Comparison of ENCODE assay signal across 5 fruit fly cellular contexts in genomic region chrX:17297924-17298591, dm6.
TF ChIP-seq lines count a peak whose summit lies in the region.

No protein-coding gene starts in this region.

- no peak for TF ChIP-seq CTCF in whole organism, embryonic (GFP tag; optimal IDR thresholded peaks at IDR 0.05; lab: Kevin White, UChicago)

TF ChIP-seq in whole organism, adult, 20 proteins besides CTCF, POLR2A, EP300 and RAD21:
- TF ChIP-seq CG1620 (GFP tag; optimal IDR thresholded peaks at IDR 0.05; lab: Kevin White, UChicago) = no peak
- no peak for TF ChIP-seq Crg-1 (GFP tag; optimal IDR thresholded peaks at IDR 0.05; lab: Kevin White, UChicago)
- no peak for TF ChIP-seq tj (GFP tag; optimal IDR thresholded peaks at IDR 0.05; lab: Kevin White, UChicago)
- TF ChIP-seq cnc (optimal IDR thresholded peaks at IDR 0.05; lab: Kevin White, UChicago) = no peak
- TF ChIP-seq toe (GFP tag; optimal IDR thresholded peaks at IDR 0.05; lab: Kevin White, UChicago) = no peak
- TF ChIP-seq CG7045 (GFP tag; optimal IDR thresholded peaks at IDR 0.05; lab: Kevin White, UChicago) = no peak
- no peak for TF ChIP-seq pad (GFP tag; optimal IDR thresholded peaks at IDR 0.05; lab: Kevin White, UChicago)
- no peak for TF ChIP-seq Hr96 (GFP tag; optimal IDR thresholded peaks at IDR 0.05; lab: Kevin White, UChicago)
- TF ChIP-seq CG14711 (tag; optimal IDR thresholded peaks at IDR 0.05; lab: Kevin White, UChicago) = peak; percentile 49

TF ChIP-seq in whole organism, embryonic, 481 proteins besides CTCF, POLR2A, EP300 and RAD21 (continues in another document):
- TF ChIP-seq az2 (GFP tag; optimal IDR thresholded peaks at IDR 0.05; lab: Kevin White, UChicago) = peak; percentile 14
- peak; percentile 37; the same call in 1 of the 2 replicates for TF ChIP-seq ara (GFP tag; IDR thresholded peaks at IDR 0.05; lab: Robert Waterston, UW)
- peak; percentile 9 for TF ChIP-seq CG2712 (tag; optimal IDR thresholded peaks at IDR 0.05; lab: Kevin White, UChicago)
- TF ChIP-seq NC2α (GFP tag; optimal IDR thresholded peaks at IDR 0.05; lab: Kevin White, UChicago) = peak; percentile 1
- TF ChIP-seq Sox102F (GFP tag; optimal IDR thresholded peaks at IDR 0.05; lab: Kevin White, UChicago) = peak; percentile 69
- peak; percentile 70 for TF ChIP-seq CG11696 (GFP tag; IDR thresholded peaks at IDR 0.05; lab: Robert Waterston, UW)
- no peak for TF ChIP-seq pzg (GFP tag; optimal IDR thresholded peaks at IDR 0.05; lab: Kevin White, UChicago)
- TF ChIP-seq CG7963 (GFP tag; IDR thresholded peaks at IDR 0.05; lab: Robert Waterston, UW; ENCODE audit: partially characterized antibody) = no peak
- peak; percentile 19 for TF ChIP-seq fd96Cb (tag; optimal IDR thresholded peaks at IDR 0.05; lab: Kevin White, UChicago)
- TF ChIP-seq CG12219 (GFP tag; optimal IDR thresholded peaks at IDR 0.05; lab: Kevin White, UChicago) = peak; percentile 10
- no peak for TF ChIP-seq Sox100B (GFP tag; optimal IDR thresholded peaks at IDR 0.05; lab: Kevin White, UChicago)
- TF ChIP-seq Dll (GFP tag; IDR thresholded peaks at IDR 0.05; lab: Robert Waterston, UW; ENCODE audit: partially characterized antibody) = 0 out of 4 replicates have a peak, but pooled peaks have one; percentile 18
- TF ChIP-seq CG2116 (GFP tag; optimal IDR thresholded peaks at IDR 0.05; lab: Kevin White, UChicago) = no peak
- TF ChIP-seq run (tag; optimal IDR thresholded peaks at IDR 0.05; lab: Kevin White, UChicago) = no peak
- peak; percentile 99 for TF ChIP-seq stwl (tag; optimal IDR thresholded peaks at IDR 0.05; lab: Kevin White, UChicago)
- TF ChIP-seq gfzf (GFP tag; optimal IDR thresholded peaks at IDR 0.05; lab: Kevin White, UChicago) = no peak
- peak; percentile 53; the same call in 1 of the 2 replicates for TF ChIP-seq CG17328 (GFP tag; IDR thresholded peaks at IDR 0.05; lab: Robert Waterston, UW)
- peak; percentile 70 for TF ChIP-seq gcm (GFP tag; optimal IDR thresholded peaks at IDR 0.05; lab: Kevin White, UChicago)
- TF ChIP-seq Pdp1 (GFP tag; optimal IDR thresholded peaks at IDR 0.05; lab: Kevin White, UChicago) = peak in 1 of 2 experiments; percentile 30
- TF ChIP-seq ssp (GFP tag; IDR thresholded peaks at IDR 0.05; lab: Robert Waterston, UW) = no peak

TF ChIP-seq in whole organism, prepupa, 60 proteins besides CTCF, POLR2A, EP300 and RAD21 (continues in another document):
- TF ChIP-seq Hr39 (GFP tag; optimal IDR thresholded peaks at IDR 0.05; lab: Kevin White, UChicago) (peak; percentile 50), CG34406 (GFP tag; optimal IDR thresholded peaks at IDR 0.05; lab: Kevin White, UChicago) (no peak), CG1621 (tag; optimal IDR thresholded peaks at IDR 0.05; lab: Kevin White, UChicago) (peak; percentile 35), CG8632 (GFP tag; optimal IDR thresholded peaks at IDR 0.05; lab: Kevin White, UChicago) (peak; percentile 40), achi (GFP tag; optimal IDR thresholded peaks at IDR 0.05; lab: Kevin White, UChicago) (peak; percentile 44), Sox102F (GFP tag; optimal IDR thresholded peaks at IDR 0.05; lab: Kevin White, UChicago) (peak; percentile 43), CG3919 (GFP tag; optimal IDR thresholded peaks at IDR 0.05; lab: Kevin White, UChicago) (peak; percentile 36), net (GFP tag; optimal IDR thresholded peaks at IDR 0.05; lab: Kevin White, UChicago) (peak; percentile 25), CG31627 (GFP tag; optimal IDR thresholded peaks at IDR 0.05; lab: Kevin White, UChicago) (peak; percentile 45), pdm3 (GFP tag; optimal IDR thresholded peaks at IDR 0.05; lab: Kevin White, UChicago) (peak; percentile 67), Sox14 (GFP tag; optimal IDR thresholded peaks at IDR 0.05; lab: Kevin White, UChicago) (peak; percentile 50), Ets96B (tag; optimal IDR thresholded peaks at IDR 0.05; lab: Kevin White, UChicago) (peak; percentile 29), Lpt (GFP tag; optimal IDR thresholded peaks at IDR 0.05; lab: Kevin White, UChicago) (peak; percentile 58), CG10631 (GFP tag; optimal IDR thresholded peaks at IDR 0.05; lab: Kevin White, UChicago) (no peak), fd85E (GFP tag; optimal IDR thresholded peaks at IDR 0.05; lab: Kevin White, UChicago) (no peak), CG15336 (GFP tag; IDR thresholded peaks at IDR 0.05; lab: Robert Waterston, UW) (peak; percentile 79), svp (GFP tag; lab: Kevin White, UChicago) (peak; percentile 43), Sox15 (GFP tag; optimal IDR thresholded peaks at IDR 0.05; lab: Kevin White, UChicago) (peak; percentile 20), topi (GFP tag; optimal IDR thresholded peaks at IDR 0.05; lab: Kevin White, UChicago) (peak; percentile 15), CG6792 (GFP tag; optimal IDR thresholded peaks at IDR 0.05; lab: Kevin White, UChicago) (peak; percentile 40), Ets21C (GFP tag; optimal IDR thresholded peaks at IDR 0.05; lab: Kevin White, UChicago) (peak; percentile 42), CG10669 (GFP tag; optimal IDR thresholded peaks at IDR 0.05; lab: Kevin White, UChicago) (peak; percentile 27)

TF ChIP-seq in whole organism, pupa, 21 proteins besides CTCF, POLR2A, EP300 and RAD21:
- peak; percentile 50 for TF ChIP-seq CG34367 (tag; optimal IDR thresholded peaks at IDR 0.05; lab: Kevin White, UChicago)
- peak; percentile 31 for TF ChIP-seq Pif1A (GFP tag; optimal IDR thresholded peaks at IDR 0.05; lab: Kevin White, UChicago)
- TF ChIP-seq CG10348 (GFP tag; IDR thresholded peaks at IDR 0.05; lab: Robert Waterston, UW) = no peak
- no peak for TF ChIP-seq CG13204 (GFP tag; optimal IDR thresholded peaks at IDR 0.05; lab: Kevin White, UChicago)
- TF ChIP-seq CG8159 (tag; optimal IDR thresholded peaks at IDR 0.05; lab: Kevin White, UChicago) = peak; percentile 27
- TF ChIP-seq gl (tag; optimal IDR thresholded peaks at IDR 0.05; lab: Kevin White, UChicago) = no peak
- TF ChIP-seq Snoo (tag; optimal IDR thresholded peaks at IDR 0.05; lab: Kevin White, UChicago) = no peak
- peak; percentile 40 for TF ChIP-seq CG17806 (tag; optimal IDR thresholded peaks at IDR 0.05; lab: Kevin White, UChicago)
- TF ChIP-seq fd96Ca (GFP tag; IDR thresholded peaks at IDR 0.05; lab: Robert Waterston, UW) = peak; percentile 75
- no peak for TF ChIP-seq Pif1B (GFP tag; optimal IDR thresholded peaks at IDR 0.05; lab: Kevin White, UChicago)
- peak; percentile 41 for TF ChIP-seq CG8301 (tag; optimal IDR thresholded peaks at IDR 0.05; lab: Kevin White, UChicago)
- no peak for TF ChIP-seq D1 (tag; optimal IDR thresholded peaks at IDR 0.05; lab: Kevin White, UChicago)
- peak; percentile 34 for TF ChIP-seq CG15710 (tag; optimal IDR thresholded peaks at IDR 0.05; lab: Kevin White, UChicago)
- no peak for TF ChIP-seq rn (GFP tag; IDR thresholded peaks at IDR 0.05; lab: Robert Waterston, UW)
- TF ChIP-seq CG14655 (GFP tag; optimal IDR thresholded peaks at IDR 0.05; lab: Kevin White, UChicago) = peak; percentile 33
- peak; percentile 54; the same call in 1 of the 2 replicates for TF ChIP-seq CG12605 (GFP tag; IDR thresholded peaks at IDR 0.05; lab: Robert Waterston, UW)
- TF ChIP-seq CG32121 (GFP tag; IDR thresholded peaks at IDR 0.05; lab: Robert Waterston, UW) = peak; percentile 79
- TF ChIP-seq EcR (GFP tag; optimal IDR thresholded peaks at IDR 0.05; lab: Kevin White, UChicago) = no peak
- TF ChIP-seq CG4496 (GFP tag; IDR thresholded peaks at IDR 0.05; lab: Robert Waterston, UW) = peak; percentile 89
- peak; percentile 74 for TF ChIP-seq Ets98B (GFP tag; IDR thresholded peaks at IDR 0.05; lab: Robert Waterston, UW)
- TF ChIP-seq CG9948 (tag; optimal IDR thresholded peaks at IDR 0.05; lab: Kevin White, UChicago) = peak; percentile 41
TF ChIP-seq in whole organism, pupa: peak in this region for 13.

TF ChIP-seq in whole organism, wandering third instar larva, 38 proteins besides CTCF, POLR2A, EP300 and RAD21:
- TF ChIP-seq OdsH (GFP tag; optimal IDR thresholded peaks at IDR 0.05; lab: Kevin White, UChicago) (peak; percentile 48), GATAd (GFP tag; optimal IDR thresholded peaks at IDR 0.05; lab: Kevin White, UChicago) (no peak), pan (optimal IDR thresholded peaks at IDR 0.05; lab: Kevin White, UChicago) (no peak), lola (GFP tag; optimal IDR thresholded peaks at IDR 0.05; lab: Kevin White, UChicago) (no peak), Jra (GFP tag; optimal IDR thresholded peaks at IDR 0.05; lab: Kevin White, UChicago) (no peak), HLH106 (tag; optimal IDR thresholded peaks at IDR 0.05; lab: Kevin White, UChicago) (peak; percentile 30), usp (GFP tag; optimal IDR thresholded peaks at IDR 0.05; lab: Kevin White, UChicago) (no peak), foxo (GFP tag; optimal IDR thresholded peaks at IDR 0.05; lab: Kevin White, UChicago) (peak in 1 of 2 experiments; percentile 41), sage (GFP tag; optimal IDR thresholded peaks at IDR 0.05; lab: Kevin White, UChicago) (no peak), br (GFP tag; optimal IDR thresholded peaks at IDR 0.05; lab: Kevin White, UChicago) (no peak), psq (GFP tag; optimal IDR thresholded peaks at IDR 0.05; lab: Kevin White, UChicago) (peak; percentile 74), rgr (GFP tag; optimal IDR thresholded peaks at IDR 0.05; lab: Kevin White, UChicago) (peak; percentile 29), ey (GFP tag; optimal IDR thresholded peaks at IDR 0.05; lab: Kevin White, UChicago) (peak; percentile 29), Hr83 (GFP tag; optimal IDR thresholded peaks at IDR 0.05; lab: Kevin White, UChicago; ENCODE audit: poor library complexity, severe bottlenecking) (no peak), woc (GFP tag; optimal IDR thresholded peaks at IDR 0.05; lab: Kevin White, UChicago) (no peak), dsf (GFP tag; optimal IDR thresholded peaks at IDR 0.05; lab: Kevin White, UChicago; ENCODE audit: borderline replicate concordance) (no peak), Sp1 (GFP tag; optimal IDR thresholded peaks at IDR 0.05; lab: Kevin White, UChicago) (peak; percentile 4), Myc (optimal IDR thresholded peaks at IDR 0.05; lab: Kevin White, UChicago) (no peak), sv (GFP tag; optimal IDR thresholded peaks at IDR 0.05; lab: Kevin White, UChicago) (no peak), Dif (GFP tag; optimal IDR thresholded peaks at IDR 0.05; lab: Kevin White, UChicago; ENCODE audit: partially characterized antibody) (no peak), Rel (GFP tag; optimal IDR thresholded peaks at IDR 0.05; lab: Kevin White, UChicago) (no peak), Rel (tag; optimal IDR thresholded peaks at IDR 0.05; lab: Kevin White, UChicago) (no peak), CG32264 (GFP tag; optimal IDR thresholded peaks at IDR 0.05; lab: Kevin White, UChicago) (no peak), Hnf4 (GFP tag; optimal IDR thresholded peaks at IDR 0.05; lab: Kevin White, UChicago) (peak; percentile 47), N (GFP tag; optimal IDR thresholded peaks at IDR 0.05; lab: Kevin White, UChicago) (no peak), h (GFP tag; optimal IDR thresholded peaks at IDR 0.05; lab: Kevin White, UChicago) (peak; percentile 26), brk (GFP tag; optimal IDR thresholded peaks at IDR 0.05; lab: Kevin White, UChicago) (no peak)
TF ChIP-seq in whole organism, wandering third instar larva: peak in this region for 9.
